Fruit fly (Drosophila melanogaster) whole organism, embryonic: Measurements from ENCODE around the gene Hrd3.

Source experiments
- BEAF-32 ChIP-seq: fragments of 200-800 bp; sonication (Bioruptor generic); optimal IDR thresholded peaks from 3 replicates; lab custom pipeline; 2017; ENCODE audit warnings: missing biosample characterization, missing genetic modification characterization, mild to moderate bottlenecking, moderate library complexity, missing genetic modification reagents
- CG10147 ChIP-seq: fragments of 200-800 bp; sonication (Bioruptor generic); optimal IDR thresholded peaks from 2 replicates; lab custom pipeline; 2019; ENCODE audit warnings: missing biosample characterization, mild to moderate bottlenecking, missing genetic modification characterization, moderate library complexity
- CG11398 ChIP-seq: fragments of 200-800 bp; sonication (Bioruptor generic); optimal IDR thresholded peaks from 2 replicates; lab custom pipeline; 2016; ENCODE audit warnings: missing biosample characterization, missing genetic modification characterization
- CG11504 ChIP-seq: fragments of 200-800 bp; sonication (Bioruptor generic); optimal IDR thresholded peaks from 3 replicates; lab custom pipeline; 2019; ENCODE audit warnings: missing biosample characterization, mild to moderate bottlenecking, missing genetic modification characterization, moderate library complexity
- CG12104 ChIP-seq: fragments of 200-800 bp; sonication (Bioruptor generic); optimal IDR thresholded peaks from 3 replicates; lab custom pipeline; 2016; ENCODE audit warnings: missing biosample characterization, missing genetic modification characterization
- CG13123 ChIP-seq: fragments of 200-800 bp; sonication (Bioruptor generic); optimal IDR thresholded peaks from 2 replicates; lab custom pipeline; 2016; ENCODE audit warnings: missing biosample characterization, missing genetic modification characterization
- CG13424 ChIP-seq: fragments of 200-800 bp; sonication (Bioruptor generic); optimal IDR thresholded peaks from 2 replicates; lab custom pipeline; 2019; ENCODE audit warnings: missing biosample characterization, mild to moderate bottlenecking, missing genetic modification characterization, moderate library complexity
- CG1529 ChIP-seq: fragments of 200-800 bp; sonication (Bioruptor generic); optimal IDR thresholded peaks from 3 replicates; lab custom pipeline; 2018; ENCODE audit warnings: missing biosample characterization, missing genetic modification characterization
- CG1647 ChIP-seq: fragments of 200-800 bp; sonication (Bioruptor generic); optimal IDR thresholded peaks from 3 replicates; lab custom pipeline; 2016; ENCODE audit warnings: missing biosample characterization, missing genetic modification characterization
- CG18262 ChIP-seq: fragments of 200-800 bp; optimal IDR thresholded peaks from 3 replicates; lab custom pipeline; 2019; ENCODE audit warnings: missing biosample characterization, mild to moderate bottlenecking, missing genetic modification characterization, moderate library complexity
- CG18764 ChIP-seq: fragments of 200-800 bp; sonication (Bioruptor generic); optimal IDR thresholded peaks from 3 replicates; lab custom pipeline; 2016; ENCODE audit warnings: missing biosample characterization, missing genetic modification characterization
- CG2116 ChIP-seq: fragments of 200-800 bp; sonication (Bioruptor generic); optimal IDR thresholded peaks from 3 replicates; lab custom pipeline; 2018; ENCODE audit warnings: missing biosample characterization, mild to moderate bottlenecking, missing genetic modification characterization
- CG2202 ChIP-seq: fragments of 200-800 bp; sonication (Bioruptor generic); optimal IDR thresholded peaks from 2 replicates; lab custom pipeline; 2018; ENCODE audit warnings: missing biosample characterization, mild to moderate bottlenecking, missing genetic modification characterization
- CG30403 ChIP-seq: fragments of 200-800 bp; sonication (Bioruptor generic); optimal IDR thresholded peaks from 3 replicates; lab custom pipeline; 2016; ENCODE audit warnings: missing biosample characterization, missing genetic modification characterization
- CG3163 ChIP-seq: fragments of 200-800 bp; sonication (Bioruptor generic); optimal IDR thresholded peaks from 3 replicates; lab custom pipeline; 2016; ENCODE audit warnings: missing biosample characterization, missing genetic modification characterization
- CG32772 ChIP-seq: fragments of 200-800 bp; sonication (Bioruptor generic); IDR thresholded peaks from 2 replicates; pipeline ENCODE4 v1.3.6; 2022; ENCODE audit warnings: missing biosample characterization, missing genetic modification characterization
- CG34224 ChIP-seq: fragments of 200-800 bp; sonication (Bioruptor generic); IDR thresholded peaks from 3 replicates; pipeline ENCODE4 v1.3.6; 2022; ENCODE audit warnings: missing biosample characterization, missing genetic modification characterization; ENCODE audit not compliant: partially characterized antibody
- CG34376 ChIP-seq: fragments of 200-800 bp; sonication (Bioruptor generic); optimal IDR thresholded peaks from 2 replicates; lab custom pipeline; 2018; ENCODE audit warnings: missing biosample characterization, mild to moderate bottlenecking, missing genetic modification characterization
- CG43689 ChIP-seq: fragments of 200-800 bp; sonication (Bioruptor generic); IDR thresholded peaks from 2 replicates; pipeline ENCODE4 v1.3.6; 2022; ENCODE audit warnings: missing biosample characterization, missing genetic modification characterization
- CG5245 ChIP-seq: fragments of 200-800 bp; sonication (Bioruptor generic); optimal IDR thresholded peaks from 3 replicates; lab custom pipeline; 2016; ENCODE audit warnings: missing biosample characterization, missing genetic modification characterization
- CG6689 ChIP-seq: fragments of 200-800 bp; sonication (Bioruptor generic); IDR thresholded peaks from 2 replicates; pipeline ENCODE4 v1.3.6; 2022; ENCODE audit warnings: missing biosample characterization, missing genetic modification characterization
- CG7745 ChIP-seq: fragments of 200-800 bp; sonication (Bioruptor generic); optimal IDR thresholded peaks from 2 replicates; lab custom pipeline; 2018; ENCODE audit warnings: missing biosample characterization, mild to moderate bottlenecking, missing genetic modification characterization, moderate library complexity
- CG7987 ChIP-seq: fragments of 200-800 bp; sonication (Bioruptor generic); optimal IDR thresholded peaks from 2 replicates; lab custom pipeline; 2018; ENCODE audit warnings: missing biosample characterization, mild to moderate bottlenecking, missing genetic modification characterization, moderate library complexity
- CG8388 ChIP-seq: fragments of 200-800 bp; sonication (Bioruptor generic); optimal IDR thresholded peaks from 2 replicates; lab custom pipeline; 2019; ENCODE audit warnings: missing biosample characterization, mild to moderate bottlenecking, missing genetic modification characterization, moderate library complexity
- CG9817 ChIP-seq: fragments of 200-800 bp; sonication (Bioruptor generic); optimal IDR thresholded peaks from 2 replicates; lab custom pipeline; 2018; ENCODE audit warnings: missing biosample characterization, mild to moderate bottlenecking, missing genetic modification characterization, moderate library complexity
- E2f2 ChIP-seq: fragments of 200-800 bp; sonication (Bioruptor generic); IDR thresholded peaks from 2 replicates; pipeline ENCODE4 v1.3.6; 2022; ENCODE audit warnings: missing biosample characterization, missing genetic modification characterization
- Hand ChIP-seq: fragments of 200-800 bp; sonication (Bioruptor generic); optimal IDR thresholded peaks from 2 replicates; lab custom pipeline; 2017; ENCODE audit warnings: mild to moderate bottlenecking, missing biosample characterization, missing genetic modification reagents, missing genetic modification characterization
- Hr51 ChIP-seq, 2 experiments: fragments of 200-800 bp; sonication (Bioruptor generic); optimal IDR thresholded peaks; 2 replicates in 1 of 2; 3 replicates in 1 of 2; lab custom pipeline; 2016 to 2018; ENCODE audit warnings: missing biosample characterization in 2 of 2, missing genetic modification characterization in 2 of 2, mild to moderate bottlenecking in 1 of 2, moderate library complexity in 1 of 2
- Lhr ChIP-seq: fragments of 200-800 bp; sonication (Bioruptor generic); optimal IDR thresholded peaks from 3 replicates; lab custom pipeline; 2017; ENCODE audit warnings: mild to moderate bottlenecking, missing biosample characterization, missing genetic modification reagents, missing genetic modification characterization
- Opbp ChIP-seq: fragments of 200-800 bp; sonication (Bioruptor generic); IDR thresholded peaks from 3 replicates; pipeline ENCODE4 v1.3.6; 2022; ENCODE audit warnings: missing biosample characterization, missing genetic modification characterization; ENCODE audit not compliant: partially characterized antibody
- Rx ChIP-seq: fragments of 200-800 bp; sonication (Bioruptor generic); IDR thresholded peaks from 2 replicates; pipeline ENCODE4 v1.3.6; 2022; ENCODE audit warnings: missing biosample characterization, missing genetic modification characterization
- Sry-δ ChIP-seq: fragments of 200-800 bp; sonication (Bioruptor generic); optimal IDR thresholded peaks from 2 replicates; lab custom pipeline; 2016; ENCODE audit warnings: missing biosample characterization, missing genetic modification characterization
- ab ChIP-seq: fragments of 200-800 bp; sonication (Bioruptor generic); optimal IDR thresholded peaks from 2 replicates; lab custom pipeline; 2016; ENCODE audit warnings: missing biosample characterization, missing genetic modification characterization
- abd-A ChIP-seq: fragments of 200-800 bp; sonication (Bioruptor generic); optimal IDR thresholded peaks from 3 replicates; lab custom pipeline; 2019; ENCODE audit warnings: missing biosample characterization, mild to moderate bottlenecking, missing genetic modification characterization, moderate library complexity
- az2 ChIP-seq: fragments of 200-800 bp; sonication (Bioruptor generic); optimal IDR thresholded peaks from 3 replicates; lab custom pipeline; 2016; ENCODE audit warnings: missing biosample characterization, missing genetic modification characterization
- bbx ChIP-seq: fragments of 200-800 bp; sonication (Bioruptor generic); IDR thresholded peaks from 2 replicates; pipeline ENCODE4 v1.3.6; 2022; ENCODE audit warnings: missing biosample characterization, missing genetic modification characterization; ENCODE audit not compliant: partially characterized antibody
- bowl ChIP-seq: fragments of 200-800 bp; sonication (Bioruptor generic); IDR thresholded peaks from 2 replicates; pipeline ENCODE4 v1.3.6; 2022; ENCODE audit warnings: missing biosample characterization, missing genetic modification characterization
- chif ChIP-seq, 2 experiments: fragments of 200-800 bp; sonication (Bioruptor generic); optimal IDR thresholded peaks; 3 replicates each; lab custom pipeline; 2016; ENCODE audit warnings: missing biosample characterization in 2 of 2, missing genetic modification characterization in 2 of 2
- dmrt11E ChIP-seq: fragments of 200-800 bp; sonication (Bioruptor generic); optimal IDR thresholded peaks from 3 replicates; lab custom pipeline; 2018; ENCODE audit warnings: missing biosample characterization, mild to moderate bottlenecking, missing genetic modification characterization, moderate library complexity
- ewg ChIP-seq: fragments of 200-800 bp; sonication (Bioruptor generic); optimal IDR thresholded peaks from 3 replicates; lab custom pipeline; 2017; ENCODE audit warnings: mild to moderate bottlenecking, missing biosample characterization, missing genetic modification reagents, missing genetic modification characterization
- fd3F ChIP-seq: fragments of 200-800 bp; sonication (Bioruptor generic); optimal IDR thresholded peaks from 2 replicates; lab custom pipeline; 2018; ENCODE audit warnings: missing biosample characterization, mild to moderate bottlenecking, missing genetic modification characterization, moderate library complexity
- gsb ChIP-seq: fragments of 200-800 bp; sonication (Bioruptor generic); IDR thresholded peaks from 2 replicates; pipeline ENCODE4 v1.3.6; 2022; ENCODE audit warnings: missing biosample characterization, missing genetic modification characterization
- h ChIP-seq: fragments of >200 bp; optimal IDR thresholded peaks from 2 replicates; lab custom pipeline; 2017
- mld ChIP-seq: fragments of 200-800 bp; sonication (Bioruptor generic); IDR thresholded peaks from 3 replicates; pipeline ENCODE4 v1.3.6; 2022; ENCODE audit warnings: missing biosample characterization, missing genetic modification characterization; ENCODE audit not compliant: partially characterized antibody
- p53 ChIP-seq: fragments of 200-800 bp; sonication (Bioruptor generic); optimal IDR thresholded peaks from 2 replicates; lab custom pipeline; 2016; ENCODE audit warnings: missing biosample characterization, missing genetic modification characterization
- pum ChIP-seq: fragments of 200-800 bp; sonication (Bioruptor generic); optimal IDR thresholded peaks from 2 replicates; lab custom pipeline; 2016; ENCODE audit warnings: missing biosample characterization, missing genetic modification characterization
- pzg ChIP-seq: fragments of 200-800 bp; sonication (Bioruptor generic); optimal IDR thresholded peaks from 3 replicates; lab custom pipeline; 2018; ENCODE audit warnings: missing biosample characterization, mild to moderate bottlenecking, missing genetic modification characterization, moderate library complexity
- scrt ChIP-seq: fragments of 200-800 bp; sonication (Bioruptor generic); optimal IDR thresholded peaks from 2 replicates; lab custom pipeline; 2018; ENCODE audit warnings: missing biosample characterization, mild to moderate bottlenecking, missing genetic modification characterization, moderate library complexity
- unpg ChIP-seq: fragments of 200-800 bp; sonication (Bioruptor generic); optimal IDR thresholded peaks from 3 replicates; lab custom pipeline; 2018; ENCODE audit warnings: missing biosample characterization, mild to moderate bottlenecking, missing genetic modification characterization, moderate library complexity
- usp ChIP-seq: fragments of >200 bp; optimal IDR thresholded peaks from 2 replicates; lab custom pipeline; 2017; ENCODE audit warnings: missing biosample characterization, missing genetic modification characterization

The Hrd3 gene

DNA sequence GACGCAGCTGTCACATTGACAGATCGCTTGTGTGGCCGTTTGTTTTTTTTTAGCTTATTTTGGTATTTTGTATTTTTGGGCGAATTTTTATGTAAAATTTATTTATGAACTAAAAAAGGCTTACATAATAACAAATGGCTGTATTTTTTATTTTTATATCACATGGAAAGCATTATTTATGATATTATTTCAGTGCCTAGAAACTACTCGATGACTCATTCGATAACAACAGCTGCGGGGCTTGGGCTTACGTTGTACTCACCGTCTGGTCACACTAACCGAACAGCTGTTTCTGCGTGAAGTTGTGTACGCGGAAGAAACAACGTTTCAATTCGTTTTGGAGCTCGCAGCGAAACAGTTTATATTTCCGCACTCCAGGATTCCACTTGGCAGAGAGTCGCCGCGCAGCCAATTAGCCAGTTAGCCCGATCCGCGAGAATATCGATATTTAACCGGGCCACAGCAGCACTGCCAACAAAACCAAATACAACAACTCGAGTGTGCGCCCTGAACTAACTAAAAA is 25.3 kb downstream of the Hrd3 start, which contains the start of the genes Hmgcr and Rpn9 (continued):
- no peak for TF ChIP-seq CG7745
- TF ChIP-seq p53 (GFP tag; lab: Kevin White, UChicago), result no peak
- peak; percentile 79 for TF ChIP-seq Lhr
- no peak for TF ChIP-seq CG9817 (tag; lab: Kevin White, UChicago)
- TF ChIP-seq BEAF-32 (GFP tag; lab: Kevin White, UChicago), result peak; percentile 55
- TF ChIP-seq abd-A (tag; lab: Kevin White, UChicago), result no peak
- TF ChIP-seq bowl, result no peak
- TF ChIP-seq CG11504 (tag; lab: Kevin White, UChicago), result peak; percentile 51
- no peak for TF ChIP-seq CG6689 (GFP tag; lab: Robert Waterston, UW)
- TF ChIP-seq CG18262 (tag; lab: Kevin White, UChicago), result peak; percentile 24
- 0 out of 3 replicates have a peak, but pooled peaks have one; percentile 48 for TF ChIP-seq Opbp (GFP tag; lab: Robert Waterston, UW)
- no peak for TF ChIP-seq Hand (GFP tag; lab: Kevin White, UChicago)
- no peak for TF ChIP-seq CG43689
- no peak for TF ChIP-seq CG12104 (GFP tag; lab: Kevin White, UChicago)
- TF ChIP-seq ewg (GFP tag; lab: Kevin White, UChicago), result peak; percentile 70
- no peak for TF ChIP-seq fd3F (GFP tag; lab: Kevin White, UChicago)
- TF ChIP-seq scrt (GFP tag; lab: Kevin White, UChicago), result peak; percentile 18
- no peak for TF ChIP-seq CG1647 (GFP tag; lab: Kevin White, UChicago)
- peak; percentile 28 for TF ChIP-seq CG13424 (tag; lab: Kevin White, UChicago)
- no peak for TF ChIP-seq CG32772
- no peak for TF ChIP-seq CG13123 (GFP tag; lab: Kevin White, UChicago)
- no peak for TF ChIP-seq CG1529 (GFP tag; lab: Kevin White, UChicago)
- TF ChIP-seq h (lab: Kevin White, UChicago), result no peak
- 0 out of 3 replicates have a peak, but pooled peaks have one; percentile 64 for TF ChIP-seq mld (GFP tag; lab: Robert Waterston, UW)
- TF ChIP-seq CG7987 (GFP tag; lab: Kevin White, UChicago), result peak; percentile 41
- TF ChIP-seq CG11398 (GFP tag; lab: Kevin White, UChicago), result no peak
- peak; percentile 38; the same call in 1 of the 3 replicates for TF ChIP-seq CG34224 (GFP tag; lab: Robert Waterston, UW)
- TF ChIP-seq CG34376 (GFP tag; lab: Kevin White, UChicago), result peak; percentile 21
- TF ChIP-seq CG5245 (GFP tag; lab: Kevin White, UChicago), result no peak
- no peak for TF ChIP-seq CG18764 (GFP tag; lab: Kevin White, UChicago)
- TF ChIP-seq bbx (GFP tag; lab: Robert Waterston, UW), result peak; percentile 67; the same call in 1 of the 2 replicates
- TF ChIP-seq pzg, result peak; percentile 90
- TF ChIP-seq chif (GFP tag; optimal IDR thresholded peaks at IDR 0.05; lab: Kevin White, UChicago), result no peak
- TF ChIP-seq CG8388 (GFP tag; lab: Kevin White, UChicago), result no peak
- no peak for TF ChIP-seq CG10147 (GFP tag; lab: Kevin White, UChicago)
- no peak for TF ChIP-seq az2 (GFP tag; lab: Kevin White, UChicago)
- TF ChIP-seq ab, result no peak
- TF ChIP-seq Rx (GFP tag; lab: Robert Waterston, UW), result no peak
- TF ChIP-seq CG2116, result peak; percentile 72
- TF ChIP-seq pum (GFP tag; lab: Kevin White, UChicago), result no peak
- TF ChIP-seq CG30403 (GFP tag; lab: Kevin White, UChicago), result peak; percentile 13
- TF ChIP-seq unpg (GFP tag; lab: Kevin White, UChicago), result peak; percentile 21
- TF ChIP-seq gsb, result no peak
- no peak for TF ChIP-seq CG3163 (GFP tag; lab: Kevin White, UChicago)
- TF ChIP-seq usp (GFP tag; lab: Kevin White, UChicago), result no peak
- TF ChIP-seq dmrt11E, result no peak
- peak; percentile 25; the same call in 1 of the 2 replicates for TF ChIP-seq E2f2 (GFP tag; lab: Robert Waterston, UW)
- peak; percentile 52 for TF ChIP-seq Sry-δ (GFP tag; lab: Kevin White, UChicago)
- no peak for TF ChIP-seq CG2202 (tag; lab: Kevin White, UChicago)
- TF ChIP-seq Hr51 (GFP tag; optimal IDR thresholded peaks at IDR 0.05; lab: Kevin White, UChicago), result peak in 1 of 2 experiments; percentile 11
